Worm (Caenorhabditis elegans) whole organism, late embryonic: ENCODE results near the gene F55A11.8.

Experiments
- C08G9.2 ChIP-seq: sonication (generic microtip); optimal IDR thresholded peaks from 2 replicates; lab custom pipeline; 2016; ENCODE audit warnings: mild to moderate bottlenecking, missing genetic modification characterization, moderate library complexity, missing compliant biosample characterization
- C38D4.7 ChIP-seq: fragments of 200-800 bp; sonication (Bioruptor generic); optimal IDR thresholded peaks from 2 replicates; lab custom pipeline; 2018; ENCODE audit warnings: mild to moderate bottlenecking, missing genetic modification characterization, moderate library complexity, missing compliant biosample characterization
- F13H6.1 ChIP-seq: sonication (generic microtip); optimal IDR thresholded peaks from 2 replicates; lab custom pipeline; 2016; ENCODE audit warnings: missing genetic modification characterization, missing compliant biosample characterization
- K09A11.1 ChIP-seq: sonication (generic microtip); optimal IDR thresholded peaks from 2 replicates; lab custom pipeline; 2017; ENCODE audit warnings: antibody characterized with exemption, mild to moderate bottlenecking, missing genetic modification characterization, missing compliant biosample characterization; ENCODE audit not compliant: insufficient read depth
- ama-1 ChIP-seq: fragments of 150-350 bp; optimal IDR thresholded peaks from 2 replicates; lab custom pipeline; 2014
- ceh-18 ChIP-seq: sonication (generic microtip); optimal IDR thresholded peaks from 2 replicates; lab custom pipeline; 2016; ENCODE audit warnings: missing genetic modification characterization, missing compliant biosample characterization
- ceh-22 ChIP-seq: sonication (generic microtip); optimal IDR thresholded peaks from 2 replicates; lab custom pipeline; 2017; ENCODE audit warnings: missing biosample characterization, missing genetic modification characterization
- ceh-24 ChIP-seq: sonication (generic microtip); optimal IDR thresholded peaks from 2 replicates; lab custom pipeline; 2016; ENCODE audit warnings: mild to moderate bottlenecking, missing genetic modification characterization, missing compliant biosample characterization
- ceh-48 ChIP-seq: sonication (generic microtip); optimal IDR thresholded peaks from 2 replicates; lab custom pipeline; 2016; ENCODE audit warnings: missing genetic modification characterization, inconsistent platforms, missing compliant biosample characterization
- ceh-6 ChIP-seq: fragments of 200-800 bp; sonication (Bioruptor generic); optimal IDR thresholded peaks from 2 replicates; lab custom pipeline; 2018; ENCODE audit warnings: mild to moderate bottlenecking, missing genetic modification characterization, missing compliant biosample characterization
- ceh-9 ChIP-seq: sonication (generic microtip); optimal IDR thresholded peaks from 2 replicates; lab custom pipeline; 2016; ENCODE audit warnings: mild to moderate bottlenecking, missing genetic modification characterization, inconsistent platforms, missing compliant biosample characterization
- dmd-4 ChIP-seq: sonication (generic microtip); optimal IDR thresholded peaks from 2 replicates; lab custom pipeline; 2016; ENCODE audit warnings: borderline replicate concordance, missing genetic modification characterization, missing compliant biosample characterization
- dve-1 ChIP-seq: sonication (generic microtip); optimal IDR thresholded peaks from 2 replicates; lab custom pipeline; 2017; ENCODE audit warnings: antibody characterized with exemption, mild to moderate bottlenecking, missing genetic modification characterization, missing compliant biosample characterization
- elt-2 ChIP-seq: sonication (generic microtip); optimal IDR thresholded peaks from 2 replicates; lab custom pipeline; 2016; ENCODE audit warnings: missing genetic modification reagents, missing genetic modification characterization, missing compliant biosample characterization
- elt-4 ChIP-seq: sonication (generic microtip); optimal IDR thresholded peaks from 2 replicates; lab custom pipeline; 2016; ENCODE audit warnings: missing genetic modification characterization, missing compliant biosample characterization
- fax-1 ChIP-seq: sonication (generic microtip); optimal IDR thresholded peaks from 2 replicates; lab custom pipeline; 2016; ENCODE audit warnings: missing genotype, missing genetic modification characterization, missing compliant biosample characterization
- fkh-6 ChIP-seq: sonication (generic microtip); optimal IDR thresholded peaks from 2 replicates; lab custom pipeline; 2016; ENCODE audit warnings: missing genetic modification characterization, missing compliant biosample characterization
- hlh-13 ChIP-seq: fragments of 200-800 bp; sonication (Bioruptor generic); optimal IDR thresholded peaks from 2 replicates; lab custom pipeline; 2018; ENCODE audit warnings: mild to moderate bottlenecking, missing genetic modification characterization, missing compliant biosample characterization
- hlh-15 ChIP-seq: sonication (generic microtip); optimal IDR thresholded peaks from 2 replicates; lab custom pipeline; 2016; ENCODE audit warnings: missing genetic modification characterization, missing compliant biosample characterization
- hlh-6 ChIP-seq: sonication (generic microtip); optimal IDR thresholded peaks from 2 replicates; lab custom pipeline; 2016; ENCODE audit warnings: missing genotype, missing genetic modification characterization, missing compliant biosample characterization
- hlh-8 ChIP-seq: sonication (generic microtip); optimal IDR thresholded peaks from 2 replicates; lab custom pipeline; 2016; ENCODE audit warnings: missing genotype, missing genetic modification characterization, missing compliant biosample characterization
- lim-6 ChIP-seq: sonication (generic microtip); optimal IDR thresholded peaks from 2 replicates; lab custom pipeline; 2016; ENCODE audit warnings: missing genetic modification characterization, missing compliant biosample characterization
- mec-3 ChIP-seq: sonication (generic microtip); optimal IDR thresholded peaks from 2 replicates; lab custom pipeline; 2016; ENCODE audit warnings: borderline replicate concordance, missing genetic modification characterization, missing compliant biosample characterization
- nfya-1 ChIP-seq: sonication (generic microtip); optimal IDR thresholded peaks from 2 replicates; lab custom pipeline; 2017; ENCODE audit warnings: missing genetic modification characterization, mild to moderate bottlenecking, missing compliant biosample characterization, antibody characterized with exemption, moderate library complexity
- npax-4 ChIP-seq: sonication (generic microtip); optimal IDR thresholded peaks from 2 replicates; lab custom pipeline; 2016; ENCODE audit warnings: missing genetic modification characterization, missing compliant biosample characterization
- odd-2 ChIP-seq: sonication (generic microtip); optimal IDR thresholded peaks from 2 replicates; lab custom pipeline; 2017; ENCODE audit warnings: antibody characterized with exemption, mild to moderate bottlenecking, missing genetic modification characterization, missing compliant biosample characterization
- pag-3 ChIP-seq: sonication (generic microtip); optimal IDR thresholded peaks from 2 replicates; lab custom pipeline; 2016; ENCODE audit warnings: missing compliant biosample characterization, missing genetic modification characterization, borderline replicate concordance
- pqm-1 ChIP-seq: sonication (generic microtip); optimal IDR thresholded peaks from 2 replicates; lab custom pipeline; 2016; ENCODE audit warnings: missing genetic modification characterization, missing compliant biosample characterization
- pros-1 ChIP-seq: fragments of 150-350 bp; optimal IDR thresholded peaks from 2 replicates; lab custom pipeline; 2014; ENCODE audit warnings: missing biosample characterization, missing genetic modification reagents, missing genetic modification characterization
- sdc-2 ChIP-seq: sonication (generic microtip); optimal IDR thresholded peaks from 2 replicates; lab custom pipeline; 2016; ENCODE audit warnings: missing genotype, missing genetic modification characterization, missing compliant biosample characterization
- sox-4 ChIP-seq: sonication (generic microtip); optimal IDR thresholded peaks from 2 replicates; lab custom pipeline; 2017; ENCODE audit warnings: mild to moderate bottlenecking, missing genetic modification characterization, inconsistent platforms, missing compliant biosample characterization
- syd-9 ChIP-seq: sonication (generic microtip); optimal IDR thresholded peaks from 2 replicates; lab custom pipeline; 2016; ENCODE audit warnings: mild to moderate bottlenecking, missing genetic modification characterization, moderate library complexity, missing compliant biosample characterization
- tbx-2 ChIP-seq: sonication (generic microtip); optimal IDR thresholded peaks from 2 replicates; lab custom pipeline; 2016; ENCODE audit warnings: missing genetic modification characterization, missing compliant biosample characterization
- ttx-3 ChIP-seq: sonication (generic microtip); optimal IDR thresholded peaks from 2 replicates; lab custom pipeline; 2016; ENCODE audit warnings: missing genetic modification reagents, missing genetic modification characterization, missing compliant biosample characterization
- unc-3 ChIP-seq, 2 experiments: fragments of 200-800 bp in 1 of 2; sonication (Bioruptor generic) in 1 of 2; sonication (generic microtip) in 1 of 2; conservative IDR thresholded peaks in 1 of 2; optimal IDR thresholded peaks in 1 of 2; 2 replicates each; pipeline versions ENCODE4 v1.3.6 to Lab custom; 2016 to 2022; ENCODE audit warnings: missing compliant biosample characterization in 2 of 2, missing genetic modification characterization in 2 of 2, missing genetic modification reagents in 1 of 2
- unc-42 ChIP-seq: sonication (generic microtip); optimal IDR thresholded peaks from 2 replicates; lab custom pipeline; 2016; ENCODE audit warnings: missing genotype, missing genetic modification characterization, missing compliant biosample characterization
- unc-55 ChIP-seq: sonication (generic microtip); optimal IDR thresholded peaks from 2 replicates; lab custom pipeline; 2017; ENCODE audit warnings: missing biosample characterization, missing genetic modification reagents, missing genetic modification characterization
- zip-5 ChIP-seq: sonication (generic microtip); optimal IDR thresholded peaks from 2 replicates; lab custom pipeline; 2016; ENCODE audit warnings: missing genetic modification characterization, missing compliant biosample characterization
- ztf-16 ChIP-seq: sonication (generic microtip); optimal IDR thresholded peaks from 2 replicates; lab custom pipeline; 2017; ENCODE audit warnings: missing genetic modification characterization, missing compliant biosample characterization

F55A11.8 gene

ce11 chrV:11826967-11827366 lies 39.0 kb downstream of the F55A11.8 start, which contains the start of the genes mpst-1 and D2023.6:
Gene mpst-1 (minus strand): TSS chrV:11827067.
Gene D2023.6 (plus strand): TSS chrV:11827354.
- TF ChIP-seq unc-42 (tag; lab: Kevin White, UChicago) (no peak), lim-6 (no peak), K09A11.1 (tag; lab: Kevin White, UChicago) (no peak), fkh-6 (tag; lab: Kevin White, UChicago) (no peak), elt-2 (tag; lab: Kevin White, UChicago) (no peak), pag-3 (tag; lab: Kevin White, UChicago) (no peak), ama-1 (lab: Kevin White, UChicago) (no peak), mec-3 (tag; lab: Kevin White, UChicago) (no peak), hlh-8 (tag; lab: Kevin White, UChicago) (no peak), elt-4 (tag; lab: Kevin White, UChicago) (no peak), dve-1 (tag; lab: Kevin White, UChicago) (no peak), zip-5 (no peak), hlh-13 (GFP tag; lab: Kevin White, UChicago) (no peak)

- TF ChIP-seq syd-9 (tag; lab: Kevin White, UChicago) (no peak), tbx-2 (no peak), unc-3 (GFP tag; conservative IDR thresholded peaks at IDR 0.05; lab: Robert Waterston, UW) (no peak), unc-3 (tag; optimal IDR thresholded peaks at IDR 0.05; lab: Kevin White, UChicago) (no peak), hlh-15 (tag; lab: Kevin White, UChicago) (no peak), odd-2 (tag; lab: Kevin White, UChicago) (no peak), dmd-4 (tag; lab: Kevin White, UChicago) (no peak), elt-2 (tag; lab: Kevin White, UChicago) (no peak), ceh-9 (no peak), ceh-22 (no peak), ama-1 (lab: Kevin White, UChicago) (no peak), pqm-1 (tag; lab: Kevin White, UChicago) (no peak), ceh-6 (GFP tag; lab: Kevin White, UChicago) (no peak), fax-1 (tag; lab: Kevin White, UChicago) (no peak), npax-4 (tag; lab: Kevin White, UChicago) (no peak), sox-4 (tag; lab: Kevin White, UChicago) (no peak), ceh-24 (tag; lab: Kevin White, UChicago) (no peak), sdc-2 (tag; lab: Kevin White, UChicago) (no peak)
Observed at ce11 chrV:11829282-11829681, 41.3 kb downstream of the F55A11.8 start, which contains the start of gene col-158. Gene col-158 (plus strand): TSS chrV:11829582.

ce11 chrV:11833319-11833718 lies 45.3 kb downstream of the F55A11.8 start, which contains the start of gene pho-8:
Gene pho-8 (plus strand): TSS chrV:11833619.
- TF ChIP-seq pros-1 (tag; lab: Kevin White, UChicago) (no peak), C38D4.7 (GFP tag; lab: Kevin White, UChicago) (no peak), unc-3 (GFP tag; conservative IDR thresholded peaks at IDR 0.05; lab: Robert Waterston, UW) (no peak), unc-3 (tag; optimal IDR thresholded peaks at IDR 0.05; lab: Kevin White, UChicago) (no peak), ceh-48 (tag; lab: Kevin White, UChicago) (no peak), mec-3 (tag; lab: Kevin White, UChicago) (no peak), sox-4 (tag; lab: Kevin White, UChicago) (no peak), C08G9.2 (tag; lab: Kevin White, UChicago) (no peak), ceh-22 (no peak), ttx-3 (no peak), unc-55 (no peak), ceh-18 (tag; lab: Kevin White, UChicago) (no peak), F13H6.1 (tag; lab: Kevin White, UChicago) (no peak), elt-2 (tag; lab: Kevin White, UChicago) (no peak), hlh-6 (no peak), hlh-13 (GFP tag; lab: Kevin White, UChicago) (no peak), nfya-1 (no peak), ztf-16 (no peak)
